Worm (Caenorhabditis elegans): ENCODE measurements around the gene fln-1.

DNA sequence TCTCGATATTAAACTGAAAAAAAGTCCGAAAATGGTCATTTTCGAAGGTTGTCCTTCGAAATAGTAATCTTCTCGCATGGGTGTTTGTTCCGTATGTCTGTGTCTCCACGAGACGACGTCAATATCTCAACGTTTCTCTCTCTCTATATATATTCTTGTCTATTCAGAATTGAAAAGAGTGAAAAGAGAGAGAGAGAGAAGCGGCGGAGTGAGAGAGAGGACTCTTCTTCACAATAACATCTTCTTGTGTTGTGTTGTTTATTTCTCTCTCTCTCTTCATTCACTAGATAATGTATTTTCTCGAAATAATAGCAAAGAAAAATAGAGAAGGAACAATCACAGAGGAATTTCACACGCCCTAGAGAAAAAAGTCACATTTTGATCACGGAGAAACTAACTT lies 9.4 kb downstream of the fln-1 start:
- TF ChIP-seq sptf-1 (tag; optimal IDR thresholded peaks at IDR 0.05): no peak
- no peak for TF ChIP-seq flh-1 (GFP tag; optimal IDR thresholded peaks at IDR 0.05)
- no peak for TF ChIP-seq tbx-8 (GFP tag; optimal IDR thresholded peaks at IDR 0.05)
